Worm (Caenorhabditis elegans) whole organism, mixed stage, embryonic: Measurements from ENCODE around the gene C05G5.2.

ENCODE experiments used
- M03D4.4 ChIP-seq: sonication (generic microtip); optimal IDR thresholded peaks from 2 replicates; lab custom pipeline; 2017; ENCODE audit warnings: mild to moderate bottlenecking, missing genetic modification characterization, missing compliant biosample characterization
- blmp-1 ChIP-seq: fragments of 150-350 bp; optimal IDR thresholded peaks from 2 replicates; lab custom pipeline; 2014; ENCODE audit warnings: missing biosample characterization, missing genetic modification characterization
- ceh-39 ChIP-seq: fragments of 150-350 bp; optimal IDR thresholded peaks from 2 replicates; lab custom pipeline; 2014; ENCODE audit warnings: missing biosample characterization, missing genetic modification characterization
- ceh-43 ChIP-seq: fragments of 200-800 bp; sonication (Bioruptor generic); optimal IDR thresholded peaks from 2 replicates; lab custom pipeline; 2018; ENCODE audit warnings: mild to moderate bottlenecking, missing genetic modification characterization, moderate library complexity, missing compliant biosample characterization
- ces-1 ChIP-seq: fragments of 150-350 bp; optimal IDR thresholded peaks from 2 replicates; lab custom pipeline; 2014; ENCODE audit warnings: missing biosample characterization, missing genetic modification reagents, missing genetic modification characterization
- elt-3 ChIP-seq: fragments of 150-350 bp; optimal IDR thresholded peaks from 2 replicates; lab custom pipeline; 2014; ENCODE audit warnings: missing biosample characterization, missing genetic modification characterization
- flh-1 ChIP-seq: fragments of 200-800 bp; sonication (Bioruptor generic); optimal IDR thresholded peaks from 2 replicates; lab custom pipeline; 2018; ENCODE audit warnings: mild to moderate bottlenecking, missing genetic modification characterization, moderate library complexity, missing compliant biosample characterization
- ham-2 ChIP-seq: fragments of 200-800 bp; sonication (Bioruptor generic); optimal IDR thresholded peaks from 2 replicates; lab custom pipeline; 2018; ENCODE audit warnings: mild to moderate bottlenecking, missing genetic modification characterization, missing compliant biosample characterization
- hlh-1 ChIP-seq: fragments of 150-350 bp; optimal IDR thresholded peaks from 2 replicates; lab custom pipeline; 2014; ENCODE audit warnings: missing biosample characterization, missing genetic modification reagents, missing genetic modification characterization
- lin-32 ChIP-seq: fragments of 200-800 bp; sonication (Bioruptor generic); optimal IDR thresholded peaks from 2 replicates; lab custom pipeline; 2018; ENCODE audit warnings: mild to moderate bottlenecking, missing genetic modification characterization, missing compliant biosample characterization
- lsy-2 ChIP-seq: fragments of 150-350 bp; optimal IDR thresholded peaks from 2 replicates; lab custom pipeline; 2014; ENCODE audit warnings: missing biosample characterization, missing genetic modification characterization
- mls-2 ChIP-seq: sonication (generic microtip); optimal IDR thresholded peaks from 2 replicates; lab custom pipeline; 2016; ENCODE audit warnings: mild to moderate bottlenecking, missing genetic modification characterization, moderate library complexity, missing compliant biosample characterization
- nhr-2 ChIP-seq: fragments of 150-350 bp; optimal IDR thresholded peaks from 2 replicates; lab custom pipeline; 2014; ENCODE audit warnings: missing biosample characterization, missing genetic modification characterization
- nhr-28 ChIP-seq: fragments of 150-350 bp; optimal IDR thresholded peaks from 2 replicates; lab custom pipeline; 2014; ENCODE audit warnings: missing biosample characterization, missing genetic modification characterization
- nhr-76 ChIP-seq: sonication (generic microtip); optimal IDR thresholded peaks from 2 replicates; lab custom pipeline; 2017; ENCODE audit warnings: missing biosample characterization, missing genetic modification characterization
- pha-4 ChIP-seq: fragments of 150-350 bp; optimal IDR thresholded peaks from 2 replicates; lab custom pipeline; 2018; ENCODE audit warnings: missing biosample characterization, missing genetic modification reagents, missing genetic modification characterization
- sem-2 ChIP-seq: fragments of 200-800 bp; sonication (Bioruptor generic); optimal IDR thresholded peaks from 2 replicates; lab custom pipeline; 2018; ENCODE audit warnings: mild to moderate bottlenecking, missing genetic modification characterization, missing compliant biosample characterization
- snpc-4 ChIP-seq: fragments of 150-350 bp; optimal IDR thresholded peaks from 2 replicates; lab custom pipeline; 2014; ENCODE audit warnings: missing biosample characterization, missing genetic modification characterization
- sptf-1 ChIP-seq: sonication (generic microtip); optimal IDR thresholded peaks from 2 replicates; lab custom pipeline; 2017; ENCODE audit warnings: mild to moderate bottlenecking, missing genetic modification characterization, moderate library complexity, missing compliant biosample characterization
- tbx-8 ChIP-seq: fragments of 200-800 bp; sonication (Bioruptor generic); optimal IDR thresholded peaks from 2 replicates; lab custom pipeline; 2018; ENCODE audit warnings: mild to moderate bottlenecking, missing genetic modification characterization, moderate library complexity, missing compliant biosample characterization
- unc-120 ChIP-seq: sonication (generic microtip); optimal IDR thresholded peaks from 2 replicates; lab custom pipeline; 2017; ENCODE audit warnings: missing genetic modification characterization, missing compliant biosample characterization; ENCODE audit not compliant: poor library complexity, severe bottlenecking
- unc-39 ChIP-seq: fragments of 150-350 bp; optimal IDR thresholded peaks from 2 replicates; lab custom pipeline; 2014; ENCODE audit warnings: missing biosample characterization, missing genetic modification characterization
- unc-62 ChIP-seq: fragments of 150-350 bp; optimal IDR thresholded peaks from 2 replicates; lab custom pipeline; 2014; ENCODE audit warnings: missing biosample characterization, missing genetic modification reagents, missing genetic modification characterization
- zip-8 ChIP-seq: fragments of 150-350 bp; optimal IDR thresholded peaks from 2 replicates; lab custom pipeline; 2014; ENCODE audit warnings: missing biosample characterization, missing genetic modification characterization
- ztf-11 ChIP-seq: fragments of 150-350 bp; optimal IDR thresholded peaks from 2 replicates; lab custom pipeline; 2014; ENCODE audit warnings: missing biosample characterization, missing genetic modification characterization

C05G5.2 gene

DNA sequence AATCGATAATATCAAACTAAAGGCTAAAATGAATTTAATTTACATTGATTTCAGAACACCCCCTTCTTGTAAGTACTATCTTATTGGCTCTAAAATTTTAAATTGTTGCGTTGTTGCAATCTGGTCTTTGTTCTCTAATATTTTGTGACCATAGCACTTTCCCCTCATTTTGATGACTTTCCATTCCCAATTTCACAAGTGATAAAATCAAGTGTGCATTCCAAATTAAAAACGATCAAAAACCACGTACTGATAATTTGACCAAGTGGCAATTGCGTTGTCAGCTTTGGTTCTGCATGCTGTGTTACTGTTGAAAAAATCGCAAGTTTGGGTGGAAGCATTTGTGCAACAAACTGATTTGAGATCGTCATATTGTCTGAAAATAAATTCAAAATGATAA lies 23.2 kb downstream of the C05G5.2 start:
- TF ChIP-seq unc-120, result no peak
- TF ChIP-seq tbx-8, result no peak
- no peak for TF ChIP-seq nhr-2 (tag; lab: Kevin White, UChicago)
- TF ChIP-seq pha-4 (tag; lab: Kevin White, UChicago), result no peak
- no peak for TF ChIP-seq elt-3 (tag; lab: Kevin White, UChicago)
- TF ChIP-seq ces-1 (GFP tag; lab: Kevin White, UChicago), result no peak
- no peak for TF ChIP-seq sem-2 (GFP tag; lab: Kevin White, UChicago)
- TF ChIP-seq unc-62 (GFP tag; lab: Kevin White, UChicago), result no peak

DNA sequence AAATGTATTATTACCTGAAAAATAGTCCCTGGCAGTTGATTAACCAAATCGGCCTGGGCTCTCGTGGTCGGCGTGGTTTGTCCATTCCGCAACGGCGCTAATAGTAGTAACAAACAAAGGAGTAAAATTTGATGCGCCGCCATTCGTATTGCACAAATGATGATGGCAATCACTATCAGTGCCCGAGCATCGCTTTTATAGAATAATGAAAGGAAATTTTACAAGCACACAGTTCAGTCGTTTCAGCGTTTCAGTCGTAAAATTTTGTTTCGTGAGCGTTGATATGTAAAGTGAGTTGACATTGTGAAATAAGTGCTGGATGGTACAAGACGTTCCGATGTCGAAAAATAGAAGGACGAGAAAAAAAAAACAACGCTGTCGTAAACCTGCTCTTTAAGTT lies 24.6 kb downstream of the C05G5.2 start, which contains the start of gene Y16B4A.2:
Gene Y16B4A.2, minus strand, starts transcription at position 170 of the 400 bp plus-strand sequence.
- TF ChIP-seq lin-32 (GFP tag; lab: Kevin White, UChicago) (no peak), nhr-28 (tag; lab: Kevin White, UChicago) (no peak), sem-2 (GFP tag; lab: Kevin White, UChicago) (no peak), flh-1 (GFP tag; lab: Kevin White, UChicago) (no peak), unc-120 (no peak), snpc-4 (tag; lab: Kevin White, UChicago) (no peak), tbx-8 (no peak), hlh-1 (tag; lab: Kevin White, UChicago) (no peak), unc-62 (GFP tag; lab: Kevin White, UChicago) (no peak), unc-39 (no peak), ham-2 (GFP tag; lab: Kevin White, UChicago) (no peak), M03D4.4 (tag; lab: Kevin White, UChicago) (no peak), elt-3 (tag; lab: Kevin White, UChicago) (no peak), mls-2 (tag; lab: Kevin White, UChicago) (no peak)

DNA sequence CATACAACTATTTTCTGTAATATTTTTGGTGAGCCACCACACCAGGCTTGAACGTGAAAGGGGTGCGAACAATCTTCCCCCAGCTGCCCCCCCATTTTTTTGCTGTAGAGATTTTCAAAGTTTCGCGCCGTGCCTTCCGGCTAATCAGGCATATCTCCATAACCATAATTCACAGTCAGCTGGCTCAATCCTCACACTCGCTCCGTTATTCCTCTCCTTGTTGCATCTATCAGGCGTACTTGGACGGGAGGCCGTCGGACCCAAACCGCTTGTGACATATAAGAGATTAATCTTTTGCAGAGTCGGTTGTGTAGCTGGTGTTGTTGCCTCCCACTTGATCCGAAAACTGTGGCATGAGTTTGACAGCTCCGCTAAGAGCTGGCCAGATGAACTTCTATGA lies 26.1 kb downstream of the C05G5.2 start, which contains the start of gene unc-3:
Gene unc-3, plus strand, starts transcription at position 301 of the 400 bp plus-strand sequence.
- TF ChIP-seq unc-39 (no peak), snpc-4 (tag; lab: Kevin White, UChicago) (no peak), lin-32 (GFP tag; lab: Kevin White, UChicago) (no peak), blmp-1 (tag; lab: Kevin White, UChicago) (no peak)

DNA sequence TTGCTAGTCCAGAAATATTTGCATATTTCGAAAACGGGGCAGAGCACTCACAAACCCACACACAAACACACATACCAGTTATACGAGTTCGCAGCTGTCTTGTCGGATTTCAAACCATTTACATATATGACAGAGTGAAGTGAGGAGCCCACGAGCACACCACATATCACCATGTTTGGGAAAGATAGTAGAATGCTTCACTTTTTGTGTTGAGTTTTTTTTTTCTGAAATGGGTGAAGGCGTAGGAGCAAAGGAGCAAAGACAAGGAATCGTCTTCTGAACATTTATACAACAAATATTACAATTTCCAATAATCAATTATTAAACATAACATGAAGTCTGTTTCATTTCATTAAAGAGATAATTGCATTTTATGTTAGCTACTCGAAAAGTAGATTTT lies 28.1 kb downstream of the C05G5.2 start:
- TF ChIP-seq sptf-1 (no peak), mls-2 (tag; lab: Kevin White, UChicago) (no peak), nhr-76 (tag; lab: Kevin White, UChicago) (no peak), ztf-11 (tag; lab: Kevin White, UChicago) (no peak), tbx-8 (no peak), zip-8 (no peak), flh-1 (GFP tag; lab: Kevin White, UChicago) (no peak), sem-2 (GFP tag; lab: Kevin White, UChicago) (no peak)

DNA sequence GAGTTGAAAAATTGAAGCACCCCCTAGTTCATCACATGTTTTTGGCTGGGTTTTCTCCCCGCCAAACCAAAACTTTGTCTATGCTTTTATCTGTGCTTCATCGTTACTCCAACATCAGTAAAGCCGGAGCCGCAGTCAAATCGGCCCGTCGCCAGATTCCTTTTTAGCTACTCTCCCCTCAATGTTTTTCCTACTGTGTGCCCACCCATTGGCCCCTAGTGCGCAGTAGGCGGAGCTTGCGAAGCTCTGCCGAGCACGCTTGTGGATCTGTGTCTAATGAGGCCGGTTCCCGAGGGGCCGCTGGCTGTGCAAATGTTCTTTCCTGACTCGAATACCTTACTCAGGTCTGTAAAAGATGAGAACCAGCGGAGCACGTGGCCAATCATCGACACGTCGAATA lies 29.2 kb downstream of the C05G5.2 start:
- TF ChIP-seq nhr-28 (tag; lab: Kevin White, UChicago) (no peak), lsy-2 (tag; lab: Kevin White, UChicago) (peak; percentile 34)

DNA sequence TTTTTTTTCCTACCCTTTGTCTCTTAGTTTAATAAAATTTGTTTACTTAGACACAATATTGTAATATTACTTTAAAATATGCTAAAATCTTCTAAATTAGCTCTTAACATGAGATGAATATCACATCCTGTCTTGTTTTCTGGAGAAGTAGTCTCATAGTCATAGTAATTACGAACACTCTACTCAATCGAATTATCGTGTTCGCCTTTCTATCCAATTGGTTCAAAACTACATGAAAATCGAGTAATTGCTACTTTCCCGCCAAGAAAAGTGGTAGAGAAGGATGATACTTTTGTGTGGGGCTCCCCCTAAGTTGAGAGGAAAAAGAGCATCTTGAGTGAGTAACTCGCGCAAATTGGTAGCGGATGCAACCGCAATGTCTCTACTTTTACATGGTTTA lies 31.0 kb downstream of the C05G5.2 start:
- TF ChIP-seq ces-1 (GFP tag; lab: Kevin White, UChicago), result peak; percentile 89
- TF ChIP-seq flh-1 (GFP tag; lab: Kevin White, UChicago), result no peak
- TF ChIP-seq, all 35 proteins: peak for 1

DNA sequence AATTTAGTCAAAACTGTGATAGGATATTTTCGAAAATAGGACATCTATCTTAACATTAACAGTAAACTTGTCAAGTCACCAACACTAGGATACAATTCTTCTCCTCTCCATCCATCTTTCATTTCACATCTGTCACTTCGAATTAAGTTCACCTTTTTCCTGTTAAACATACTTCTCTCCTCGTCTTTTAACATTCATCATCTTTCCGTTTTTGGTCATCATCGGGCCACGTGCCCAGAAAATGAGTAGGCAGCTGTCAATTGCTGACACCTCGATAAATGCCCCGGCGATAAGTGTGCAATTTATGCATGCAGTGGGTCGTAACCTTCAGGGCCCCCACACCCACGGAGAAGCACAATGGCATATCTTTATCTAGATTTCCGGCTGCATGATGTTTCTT lies 33.1 kb downstream of the C05G5.2 start:
- no peak for TF ChIP-seq blmp-1 (tag; lab: Kevin White, UChicago)
- TF ChIP-seq nhr-2 (tag; lab: Kevin White, UChicago), result peak; percentile 12
- TF ChIP-seq nhr-76 (tag; lab: Kevin White, UChicago), result no peak
- peak; percentile 68 for TF ChIP-seq unc-62 (GFP tag; lab: Kevin White, UChicago)
- TF ChIP-seq ceh-39 (tag; lab: Kevin White, UChicago), result no peak
- no peak for TF ChIP-seq hlh-1 (tag; lab: Kevin White, UChicago)
- TF ChIP-seq ceh-43 (GFP tag; lab: Kevin White, UChicago), result no peak
- no peak for TF ChIP-seq sem-2 (GFP tag; lab: Kevin White, UChicago)
